Worm (Caenorhabditis elegans) whole organism, L4/young adult: Measurements from ENCODE around the gene H12D21.5.

ENCODE experiments used
- W03F9.2 ChIP-seq: fragments of 150-350 bp; optimal IDR thresholded peaks from 2 replicates; lab custom pipeline; 2014; ENCODE audit warnings: missing biosample characterization, missing genetic modification characterization
- him-1 ChIP-seq: sonication (generic microtip); optimal IDR thresholded peaks from 2 replicates; lab custom pipeline; 2016; ENCODE audit warnings: missing genotype, missing genetic modification reagents, missing genetic modification characterization, missing compliant biosample characterization

DNA sequence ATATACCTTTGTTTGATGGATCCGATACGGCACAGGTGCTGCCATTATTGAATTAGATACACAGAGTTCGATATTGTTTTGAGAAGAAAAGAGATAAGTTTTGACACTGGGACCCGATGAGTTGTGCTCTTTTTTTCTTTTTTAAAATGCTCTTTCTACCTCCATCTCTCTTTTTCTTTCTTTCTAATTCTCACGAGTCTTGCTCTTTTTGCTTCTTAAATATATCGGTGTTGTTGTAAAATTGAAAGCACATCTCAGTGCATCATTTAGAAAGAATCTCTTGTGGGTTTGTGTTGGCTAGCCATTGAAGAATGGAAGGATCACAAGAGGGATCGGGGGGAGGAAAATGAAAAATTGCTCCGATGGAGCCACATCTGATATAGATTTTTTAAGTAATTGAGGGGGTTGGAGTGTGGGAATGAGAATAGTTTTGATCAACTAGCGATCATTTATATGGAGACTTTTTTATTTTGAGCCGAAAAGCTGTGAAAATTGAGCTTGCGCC, 15.6 kb downstream of the H12D21.5 start, which contains the start of gene H12D21.9:
- no peak for TF ChIP-seq him-1 (tag; lab: Kevin White, UChicago)
- no peak for TF ChIP-seq W03F9.2 (tag; lab: Kevin White, UChicago)
